Worm (Caenorhabditis elegans): ENCODE data around the gene Y14H12A.2.
A peak's percentile ranks its signal among the peaks of the same experiment; 100 is the strongest.

The Y14H12A.2 gene

ce11 chrII:3960276-3960675, 29.2 kb downstream of the Y14H12A.2 start (continued):
- no peak for TF ChIP-seq hlh-17 (GFP tag; optimal IDR thresholded peaks at IDR 0.05; ENCODE audit: borderline replicate concordance)

DNA sequence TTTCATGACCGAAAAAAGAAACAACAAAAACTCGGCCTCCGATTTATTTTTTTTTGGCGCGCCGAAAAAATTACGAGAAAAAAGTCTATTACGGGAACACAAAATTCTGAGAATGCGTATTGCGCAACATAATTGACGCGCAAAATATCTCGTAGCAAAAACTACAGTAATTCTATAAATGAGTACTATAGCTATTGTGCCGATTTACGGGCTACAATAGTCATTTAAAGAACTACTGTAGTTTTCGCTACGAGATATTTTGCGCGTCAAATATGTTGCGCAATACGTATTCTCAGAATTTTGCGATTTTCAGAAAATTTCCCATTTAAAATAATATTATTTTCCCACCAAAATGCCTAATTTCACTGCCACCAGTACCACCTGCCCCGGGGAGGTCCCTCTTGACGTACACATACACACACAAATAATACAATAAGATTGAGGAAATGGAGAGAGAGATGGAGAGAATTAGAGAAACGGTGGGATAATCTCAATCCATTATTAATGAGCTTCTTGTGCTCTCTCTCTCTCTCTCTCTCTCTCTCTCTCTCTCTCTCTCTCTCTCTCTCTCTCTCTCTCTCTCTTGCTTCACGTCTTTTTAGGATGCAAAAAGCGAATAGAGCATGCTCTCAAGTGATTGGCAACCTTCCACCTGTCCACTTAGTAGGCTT, 29.9 kb downstream of the Y14H12A.2 start:
- TF ChIP-seq ceh-63 (GFP tag; optimal IDR thresholded peaks at IDR 0.05) (no peak), unc-86 (tag; optimal IDR thresholded peaks at IDR 0.05) (peak; percentile 35), ama-1 (optimal IDR thresholded peaks at IDR 0.05) (no peak), sox-4 (tag; optimal IDR thresholded peaks at IDR 0.05) (no peak), lin-14 (GFP tag; optimal IDR thresholded peaks at IDR 0.05) (peak; percentile 60), lsy-2 (tag; optimal IDR thresholded peaks at IDR 0.05) (no peak), isw-1 (GFP tag; IDR thresholded peaks at IDR 0.05) (no peak), sptf-1 (tag; optimal IDR thresholded peaks at IDR 0.05) (no peak)

ce11 chrII:3958673-3959299, 30.7 kb downstream of the Y14H12A.2 start:
- TF ChIP-seq lin-39 (tag; optimal IDR thresholded peaks at IDR 0.05) = no peak
- peak; percentile 69 for TF ChIP-seq skn-1 (tag; optimal IDR thresholded peaks at IDR 0.05)
- TF ChIP-seq egl-27 (tag; optimal IDR thresholded peaks at IDR 0.05) = no peak
- peak; percentile 83 for TF ChIP-seq nhr-20 (tag; optimal IDR thresholded peaks at IDR 0.05)
- no peak for TF ChIP-seq unc-62 (GFP tag; optimal IDR thresholded peaks at IDR 0.05)
- TF ChIP-seq hlh-17 (GFP tag; optimal IDR thresholded peaks at IDR 0.05; ENCODE audit: borderline replicate concordance) = no peak
- no peak for TF ChIP-seq nhr-237 (tag; optimal IDR thresholded peaks at IDR 0.05)
- peak; percentile 33; the same call in 1 of the 2 replicates for TF ChIP-seq isw-1 (GFP tag; IDR thresholded peaks at IDR 0.05)
- peak; percentile 17 for TF ChIP-seq fos-1 (tag; optimal IDR thresholded peaks at IDR 0.05)
- TF ChIP-seq lin-15B (tag; optimal IDR thresholded peaks at IDR 0.05) = no peak
- 0 out of 2 replicates have a peak, but pooled peaks have one; percentile 29 for TF ChIP-seq grh-1 (GFP tag; IDR thresholded peaks at IDR 0.05)
- TF ChIP-seq ceh-82 (tag; optimal IDR thresholded peaks at IDR 0.05) = peak; percentile 46 to 67 (median 48)
- TF ChIP-seq elt-2 (tag; optimal IDR thresholded peaks at IDR 0.05) = peak; percentile 84
- peak; percentile 66 for TF ChIP-seq lir-3 (tag; optimal IDR thresholded peaks at IDR 0.05; ENCODE audit: poor library complexity)
- peak; percentile 49 to 59 for TF ChIP-seq lin-35 (GFP tag; optimal IDR thresholded peaks at IDR 0.05)
- peak; percentile 68 to 87 for TF ChIP-seq mdl-1 (tag; optimal IDR thresholded peaks at IDR 0.05)
- TF ChIP-seq irx-1 (tag; optimal IDR thresholded peaks at IDR 0.05) = peak; percentile 77
- TF ChIP-seq lin-13 (GFP tag; optimal IDR thresholded peaks at IDR 0.05) = peak; percentile 56
- peak; percentile 11 to 56 (median 52) for TF ChIP-seq dpl-1 (GFP tag; optimal IDR thresholded peaks at IDR 0.05)
- TF ChIP-seq vab-15 (tag; optimal IDR thresholded peaks at IDR 0.05) = no peak
- no peak for TF ChIP-seq ceh-90 (tag; optimal IDR thresholded peaks at IDR 0.05)
- no peak for TF ChIP-seq ces-1 (GFP tag; optimal IDR thresholded peaks at IDR 0.05)
- TF ChIP-seq fkh-10 (GFP tag; optimal IDR thresholded peaks at IDR 0.05) = no peak
- TF ChIP-seq nhr-85 (tag) = peak; percentile 69
- TF ChIP-seq nhr-84 (tag; optimal IDR thresholded peaks at IDR 0.05) = no peak
- 0 out of 2 replicates have a peak, but pooled peaks have one; percentile 35 for TF ChIP-seq ceh-88 (GFP tag; IDR thresholded peaks at IDR 0.05)
- TF ChIP-seq C34B4.2 (tag; optimal IDR thresholded peaks at IDR 0.05) = no peak
- peak; percentile 28 for TF ChIP-seq ceh-8 (GFP tag; optimal IDR thresholded peaks at IDR 0.05)
- no peak for TF ChIP-seq pag-3 (tag; optimal IDR thresholded peaks at IDR 0.05; ENCODE audit: borderline replicate concordance, insufficient read depth)
- TF ChIP-seq F16B12.6 (tag; optimal IDR thresholded peaks at IDR 0.05) = peak; percentile 22
- TF ChIP-seq sptf-1 (tag; optimal IDR thresholded peaks at IDR 0.05) = no peak
- TF ChIP-seq ztf-4 (tag; optimal IDR thresholded peaks at IDR 0.05) = peak; percentile 54
- TF ChIP-seq mep-1 (tag; optimal IDR thresholded peaks at IDR 0.05) = peak; percentile 62
- no peak for TF ChIP-seq blmp-1 (tag; optimal IDR thresholded peaks at IDR 0.05)
- peak; percentile 81 for TF ChIP-seq snu-23 (GFP tag; optimal IDR thresholded peaks at IDR 0.05)
- no peak for TF ChIP-seq nhr-76 (tag; optimal IDR thresholded peaks at IDR 0.05)
- peak; percentile 48 for TF ChIP-seq xbp-1 (tag; optimal IDR thresholded peaks at IDR 0.05)
- TF ChIP-seq nhr-28 (tag; optimal IDR thresholded peaks at IDR 0.05) = no peak
- no peak for TF ChIP-seq zag-1 (tag; optimal IDR thresholded peaks at IDR 0.05)
- peak; percentile 26 for TF ChIP-seq unc-86 (tag; optimal IDR thresholded peaks at IDR 0.05)
- no peak for TF ChIP-seq elt-3 (tag; optimal IDR thresholded peaks at IDR 0.05)
